Worm (Caenorhabditis elegans) whole organism, midembryonic: ENCODE results near the gene srh-40.

Source experiments
- T22C8.4 ChIP-seq: fragments of 200-800 bp; sonication (Bioruptor generic); IDR thresholded peaks from 2 replicates; pipeline ENCODE4 v1.3.6; 2022; ENCODE audit warnings: missing genetic modification characterization, missing compliant biosample characterization
- cog-1 ChIP-seq: sonication (generic microtip); optimal IDR thresholded peaks from 2 replicates; lab custom pipeline; 2016; ENCODE audit warnings: missing genetic modification characterization, missing compliant biosample characterization
- flt-1 ChIP-seq: fragments of 200-800 bp; sonication (Bioruptor generic); IDR thresholded peaks from 2 replicates; pipeline ENCODE4 v1.3.6; 2022; ENCODE audit warnings: missing genetic modification characterization, missing compliant biosample characterization
- klf-2 ChIP-seq: fragments of 200-800 bp; sonication (Bioruptor generic); conservative IDR thresholded peaks from 2 replicates; pipeline ENCODE4 v1.3.6; 2022; ENCODE audit warnings: missing genetic modification reagents, missing genetic modification characterization, missing compliant biosample characterization
- med-1 ChIP-seq: sonication (generic microtip); optimal IDR thresholded peaks from 2 replicates; lab custom pipeline; 2017; ENCODE audit warnings: missing genetic modification characterization, mild to moderate bottlenecking, missing compliant biosample characterization, antibody characterized with exemption, missing genetic modification reagents; ENCODE audit not compliant: insufficient read depth
- ref-1 ChIP-seq: fragments of 200-800 bp; sonication (Bioruptor generic); conservative IDR thresholded peaks from 2 replicates; pipeline ENCODE4 v1.3.6; 2022; ENCODE audit warnings: missing genetic modification reagents, missing genetic modification characterization, missing compliant biosample characterization
- tab-1 ChIP-seq: fragments of 200-800 bp; sonication (Bioruptor generic); IDR thresholded peaks from 2 replicates; pipeline ENCODE4 v1.3.6; 2022; ENCODE audit warnings: missing genetic modification characterization, missing compliant biosample characterization
- ztf-23 ChIP-seq: fragments of 200-800 bp; sonication (Bioruptor generic); IDR thresholded peaks from 2 replicates; pipeline ENCODE4 v1.3.6; 2022; ENCODE audit warnings: missing genetic modification reagents, missing genetic modification characterization, missing compliant biosample characterization
- ztf-29 ChIP-seq: fragments of 200-800 bp; sonication (Bioruptor generic); IDR thresholded peaks from 2 replicates; pipeline ENCODE4 v1.3.6; 2022; ENCODE audit warnings: missing genetic modification reagents, missing genetic modification characterization, missing compliant biosample characterization

The srh-40 gene

DNA sequence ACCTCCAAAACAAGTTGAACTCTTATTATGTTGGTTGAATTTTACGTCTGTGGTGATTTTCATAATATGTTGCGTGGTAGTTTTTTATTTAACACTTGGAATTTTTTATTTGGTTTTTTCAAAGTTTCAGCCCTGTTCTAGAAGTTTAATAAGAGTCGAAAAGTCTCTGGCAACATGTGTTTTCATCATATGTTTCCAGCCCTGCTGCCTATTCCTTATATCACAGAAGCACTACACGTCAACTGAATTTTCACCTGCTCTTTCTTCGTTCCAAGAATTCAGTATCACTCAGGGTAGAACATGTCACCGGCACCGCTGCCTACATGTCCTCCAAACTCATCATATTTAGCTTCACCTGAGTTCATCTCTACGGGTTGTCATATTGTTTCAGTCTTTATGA lies at the start of gene srh-40:
Gene srh-40 (plus strand): TSS at position 301 of the 400 bp plus-strand sequence.
- TF ChIP-seq cog-1, result no peak
- no peak for TF ChIP-seq klf-2 (GFP tag; lab: Robert Waterston, UW)
- no peak for TF ChIP-seq ref-1

- no peak for TF ChIP-seq ztf-29 (GFP tag; lab: Robert Waterston, UW)
- TF ChIP-seq ztf-23, result no peak
- no peak for TF ChIP-seq cog-1
- TF ChIP-seq ref-1, result no peak
- no peak for TF ChIP-seq med-1 (GFP tag; lab: Kevin White, UChicago)
- no peak for TF ChIP-seq klf-2 (GFP tag; lab: Robert Waterston, UW)
- no peak for TF ChIP-seq tab-1 (GFP tag; lab: Robert Waterston, UW)
- TF ChIP-seq T22C8.4 (GFP tag; lab: Robert Waterston, UW), result no peak
- no peak for TF ChIP-seq flt-1 (GFP tag; lab: Robert Waterston, UW)
Observed at ce11 chrIII:6577159-6577558, 33.5 kb upstream of the srh-40 start.

DNA sequence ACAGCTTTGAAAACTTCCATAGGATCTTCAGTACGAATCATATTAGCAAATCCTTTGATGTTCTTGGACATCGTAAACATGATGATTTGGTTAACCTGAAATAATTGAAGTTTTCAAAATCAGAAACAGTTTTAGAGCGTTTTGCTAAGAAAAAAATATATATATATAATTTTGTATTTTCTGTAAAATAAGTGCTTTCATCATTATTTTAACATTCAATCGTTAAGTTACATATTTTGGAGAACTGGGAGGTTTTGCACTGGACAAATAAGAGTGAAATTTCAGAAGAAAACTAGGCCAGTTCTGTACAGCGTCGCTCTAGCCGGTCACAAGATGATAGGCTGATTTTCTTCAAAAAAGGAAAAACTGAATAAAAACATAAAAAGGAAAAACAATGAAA lies 32.1 kb upstream of the srh-40 start, which contains the start of gene F27B3.6:
Gene F27B3.6 (minus strand): TSS at position 101 of the 400 bp plus-strand sequence.
- no peak for TF ChIP-seq ztf-23
- no peak for TF ChIP-seq ztf-29 (GFP tag; lab: Robert Waterston, UW)
- TF ChIP-seq klf-2 (GFP tag; lab: Robert Waterston, UW), result no peak
- no peak for TF ChIP-seq cog-1
- TF ChIP-seq flt-1 (GFP tag; lab: Robert Waterston, UW), result no peak
- no peak for TF ChIP-seq ref-1
- TF ChIP-seq T22C8.4 (GFP tag; lab: Robert Waterston, UW), result no peak

DNA sequence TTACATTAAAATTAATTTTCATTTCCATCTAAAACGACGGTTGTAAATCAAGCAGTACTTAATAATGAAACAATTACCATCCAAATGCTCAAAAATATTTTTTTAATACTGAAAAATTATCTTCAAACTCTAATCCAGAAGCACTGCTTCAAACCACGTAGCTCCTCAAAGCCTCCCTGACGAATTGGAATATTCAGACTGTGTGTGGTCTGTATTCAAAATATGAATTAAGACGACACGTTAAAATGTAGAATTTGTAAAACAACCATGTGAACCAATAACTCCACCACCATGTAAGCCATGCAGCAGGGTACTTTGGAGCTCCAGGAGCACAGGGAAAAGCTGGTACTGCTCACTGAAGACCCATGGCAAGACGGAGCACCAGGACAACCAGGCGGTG lies 31.2 kb upstream of the srh-40 start, which contains the start of gene F27B3.8:
Gene F27B3.8 (plus strand): TSS at position 301 of the 400 bp plus-strand sequence.
- no peak for TF ChIP-seq ztf-29 (GFP tag; lab: Robert Waterston, UW)
- no peak for TF ChIP-seq T22C8.4 (GFP tag; lab: Robert Waterston, UW)
- no peak for TF ChIP-seq tab-1 (GFP tag; lab: Robert Waterston, UW)
- TF ChIP-seq med-1 (GFP tag; lab: Kevin White, UChicago), result no peak
- no peak for TF ChIP-seq ztf-23
- TF ChIP-seq ref-1, result no peak

DNA sequence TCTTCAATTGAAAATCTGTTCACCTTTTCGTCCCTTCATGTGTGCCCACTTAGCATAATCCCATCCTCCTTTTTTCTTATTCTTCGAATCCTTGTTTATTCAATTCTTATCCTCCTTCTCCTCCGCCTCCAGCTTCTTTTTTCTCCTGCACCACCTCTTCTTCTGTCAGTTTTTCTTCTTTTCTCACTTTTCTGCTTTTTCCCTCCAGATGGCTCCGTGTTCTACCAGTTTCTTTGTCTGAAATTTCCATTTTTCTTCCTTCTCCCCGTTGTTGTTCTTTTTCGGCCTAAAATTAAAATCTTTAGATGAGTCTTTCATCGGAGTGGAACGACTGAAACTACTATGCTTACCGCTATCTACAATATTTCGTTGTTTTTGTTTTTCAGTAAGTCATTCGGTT lies 29.0 kb upstream of the srh-40 start, which contains the start of gene acr-21:
Gene acr-21 (plus strand): TSS at position 301 of the 400 bp plus-strand sequence.
- TF ChIP-seq ref-1, result no peak
- no peak for TF ChIP-seq flt-1 (GFP tag; lab: Robert Waterston, UW)
- no peak for TF ChIP-seq klf-2 (GFP tag; lab: Robert Waterston, UW)
- no peak for TF ChIP-seq med-1 (GFP tag; lab: Kevin White, UChicago)
- TF ChIP-seq T22C8.4 (GFP tag; lab: Robert Waterston, UW), result no peak
- TF ChIP-seq ztf-29 (GFP tag; lab: Robert Waterston, UW), result no peak
- no peak for TF ChIP-seq ztf-23
- no peak for TF ChIP-seq cog-1
- TF ChIP-seq tab-1 (GFP tag; lab: Robert Waterston, UW), result no peak

DNA sequence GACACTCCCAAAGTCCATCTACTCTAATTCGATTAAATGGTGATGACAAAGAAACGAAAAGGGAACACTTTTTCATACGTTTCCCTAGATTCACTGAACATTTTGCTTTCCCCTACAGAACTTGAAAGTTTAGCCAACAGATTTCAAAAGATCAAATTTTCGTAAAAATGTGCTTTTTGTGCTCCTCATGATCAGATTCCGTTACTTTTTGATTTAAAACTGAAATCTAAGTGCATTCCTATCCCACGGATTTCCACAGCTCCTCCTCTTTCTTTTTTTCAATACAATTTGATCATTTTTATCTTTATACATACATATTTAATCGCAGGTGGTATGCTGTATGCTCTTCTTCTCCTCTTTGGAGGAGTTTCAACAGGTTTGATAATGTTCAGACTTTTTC lies 23.1 kb upstream of the srh-40 start, which contains the start of gene ddo-3:
Gene ddo-3 (plus strand): TSS at position 301 of the 400 bp plus-strand sequence.
- TF ChIP-seq T22C8.4 (GFP tag; lab: Robert Waterston, UW) (no peak), med-1 (GFP tag; lab: Kevin White, UChicago) (no peak), klf-2 (GFP tag; lab: Robert Waterston, UW) (no peak), ztf-29 (GFP tag; lab: Robert Waterston, UW) (no peak), ztf-23 (no peak), cog-1 (no peak), flt-1 (GFP tag; lab: Robert Waterston, UW) (no peak), tab-1 (GFP tag; lab: Robert Waterston, UW) (no peak), ref-1 (no peak)

ce11 chrIII:6589499-6589898 lies 21.1 kb upstream of the srh-40 start:
- TF ChIP-seq T22C8.4 (GFP tag; lab: Robert Waterston, UW) (no peak), med-1 (GFP tag; lab: Kevin White, UChicago) (no peak), flt-1 (GFP tag; lab: Robert Waterston, UW) (no peak), klf-2 (GFP tag; lab: Robert Waterston, UW) (no peak), tab-1 (GFP tag; lab: Robert Waterston, UW) (no peak), ref-1 (no peak), ztf-23 (no peak), ztf-29 (GFP tag; lab: Robert Waterston, UW) (no peak), cog-1 (no peak)

DNA sequence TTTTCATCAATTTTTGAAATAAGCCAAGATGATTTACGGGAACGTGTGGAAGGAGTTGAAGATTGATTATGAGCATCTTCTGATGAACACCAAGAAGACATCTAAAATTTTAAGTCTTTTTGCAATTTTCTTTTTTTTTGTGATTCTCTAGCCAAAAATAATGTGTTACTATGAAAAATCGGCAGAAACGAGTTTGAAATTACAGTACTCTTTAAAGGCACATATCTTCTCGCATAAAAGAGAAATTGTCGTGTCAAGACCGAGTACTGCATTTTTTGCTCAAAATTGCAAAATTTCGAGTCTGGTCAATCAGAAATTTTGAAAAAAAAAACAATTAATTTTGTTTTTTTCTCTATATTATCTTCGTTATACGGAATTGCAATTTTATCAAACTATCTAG lies 18.5 kb upstream of the srh-40 start, which contains the start of gene F20H11.1:
Gene F20H11.1 (minus strand): TSS at position 101 of the 400 bp plus-strand sequence.
- TF ChIP-seq klf-2 (GFP tag; lab: Robert Waterston, UW) (no peak), cog-1 (no peak), T22C8.4 (GFP tag; lab: Robert Waterston, UW) (no peak), ztf-23 (no peak), flt-1 (GFP tag; lab: Robert Waterston, UW) (no peak), med-1 (GFP tag; lab: Kevin White, UChicago) (no peak), ztf-29 (GFP tag; lab: Robert Waterston, UW) (no peak), ref-1 (no peak), tab-1 (GFP tag; lab: Robert Waterston, UW) (no peak)

DNA sequence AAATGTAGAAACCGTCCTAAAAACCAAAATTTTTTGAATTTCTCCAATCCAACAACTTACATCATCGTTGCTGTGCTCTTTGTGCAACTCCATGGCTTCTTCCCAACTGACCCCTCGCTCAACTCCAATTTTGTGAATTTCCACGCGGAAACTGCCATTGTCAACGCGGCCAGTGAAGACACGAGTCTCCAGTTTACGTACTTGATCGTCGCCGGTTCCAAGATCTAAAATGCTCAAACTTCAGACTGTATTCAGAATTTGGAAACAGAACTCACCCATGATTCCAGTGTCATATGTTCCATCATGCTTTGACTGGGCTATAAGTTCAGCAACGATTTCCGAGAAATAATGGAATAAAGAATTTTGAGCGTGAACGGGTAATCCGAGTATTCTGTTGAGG lies 16.6 kb upstream of the srh-40 start:
- TF ChIP-seq med-1 (GFP tag; lab: Kevin White, UChicago) (no peak), klf-2 (GFP tag; lab: Robert Waterston, UW) (no peak), ref-1 (no peak), ztf-23 (no peak), ztf-29 (GFP tag; lab: Robert Waterston, UW) (no peak)

DNA sequence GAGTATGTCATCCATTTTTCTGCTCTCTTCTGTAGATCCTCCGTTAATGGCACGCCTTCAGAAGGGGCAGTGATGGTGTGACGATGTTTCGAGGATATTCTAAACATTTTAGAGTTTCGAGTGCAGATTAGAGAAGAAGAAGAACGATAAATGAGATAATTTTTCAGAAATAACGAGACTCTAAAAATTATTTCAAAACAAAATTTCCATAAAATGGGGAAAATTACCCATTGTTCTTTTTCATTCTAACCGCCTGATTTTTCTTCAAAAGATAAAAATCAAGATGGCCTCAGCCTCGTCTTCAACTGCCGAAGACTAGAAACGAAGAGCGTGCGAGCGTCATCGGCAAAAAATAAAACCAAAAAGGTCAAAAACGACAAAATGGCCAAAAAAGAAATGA lies 9.5 kb upstream of the srh-40 start, which contains the start of gene let-765:
Gene let-765 (minus strand): TSS at position 101 of the 400 bp plus-strand sequence.
- TF ChIP-seq T22C8.4 (GFP tag; lab: Robert Waterston, UW) (no peak), med-1 (GFP tag; lab: Kevin White, UChicago) (no peak), klf-2 (GFP tag; lab: Robert Waterston, UW) (no peak), ztf-23 (no peak), cog-1 (no peak), ref-1 (no peak), ztf-29 (GFP tag; lab: Robert Waterston, UW) (no peak), flt-1 (GFP tag; lab: Robert Waterston, UW) (no peak), tab-1 (GFP tag; lab: Robert Waterston, UW) (no peak)
